Fruit fly (Drosophila melanogaster) whole organism, wandering third instar larva: ENCODE data around the gene dikar.

ENCODE experiments used
- CrebA ChIP-seq: fragments of 200-800 bp; sonication (Bioruptor generic); optimal IDR thresholded peaks from 2 replicates; lab custom pipeline; 2016; ENCODE audit warnings: missing biosample characterization, mild to moderate bottlenecking, missing genetic modification characterization, borderline replicate concordance
- Dif ChIP-seq: fragments of 200-275, 200-300 bp; sonication (Bioruptor generic); optimal IDR thresholded peaks from 2 replicates; lab custom pipeline; 2018; ENCODE audit warnings: missing biosample characterization, missing genetic modification characterization; ENCODE audit not compliant: partially characterized antibody
- Hr78 ChIP-seq: fragments of >200 bp; optimal IDR thresholded peaks from 2 replicates; lab custom pipeline; 2017; ENCODE audit warnings: missing biosample characterization, missing genetic modification characterization
- Hr83 ChIP-seq: fragments of 200-300 bp; sonication (Bioruptor generic); optimal IDR thresholded peaks from 2 replicates; lab custom pipeline; 2016; ENCODE audit warnings: missing biosample characterization, mild to moderate bottlenecking, missing genetic modification characterization, moderate library complexity; ENCODE audit not compliant: poor library complexity, severe bottlenecking
- Myc ChIP-seq: fragments of >200 bp; optimal IDR thresholded peaks from 2 replicates; lab custom pipeline; 2017
- dsf ChIP-seq: sonication (Bioruptor generic); optimal IDR thresholded peaks from 2 replicates; lab custom pipeline; 2016; ENCODE audit warnings: missing biosample characterization, missing genetic modification characterization, borderline replicate concordance
- h ChIP-seq: fragments of 200-800 bp; sonication (Bioruptor generic); optimal IDR thresholded peaks from 3 replicates; lab custom pipeline; 2016; ENCODE audit warnings: missing biosample characterization, mild to moderate bottlenecking, missing genetic modification characterization
- psq ChIP-seq: fragments of 200-800 bp; sonication (Bioruptor generic); optimal IDR thresholded peaks from 3 replicates; lab custom pipeline; 2017; ENCODE audit warnings: missing biosample characterization, mild to moderate bottlenecking, missing genetic modification characterization, moderate library complexity
- rgr ChIP-seq: fragments of 200-800 bp; sonication (Bioruptor generic); optimal IDR thresholded peaks from 3 replicates; lab custom pipeline; 2016; ENCODE audit warnings: missing biosample characterization, mild to moderate bottlenecking, missing genetic modification characterization
- woc ChIP-seq: sonication (Bioruptor generic); optimal IDR thresholded peaks from 2 replicates; lab custom pipeline; 2016; ENCODE audit warnings: missing biosample characterization, mild to moderate bottlenecking, missing genetic modification characterization

DNA sequence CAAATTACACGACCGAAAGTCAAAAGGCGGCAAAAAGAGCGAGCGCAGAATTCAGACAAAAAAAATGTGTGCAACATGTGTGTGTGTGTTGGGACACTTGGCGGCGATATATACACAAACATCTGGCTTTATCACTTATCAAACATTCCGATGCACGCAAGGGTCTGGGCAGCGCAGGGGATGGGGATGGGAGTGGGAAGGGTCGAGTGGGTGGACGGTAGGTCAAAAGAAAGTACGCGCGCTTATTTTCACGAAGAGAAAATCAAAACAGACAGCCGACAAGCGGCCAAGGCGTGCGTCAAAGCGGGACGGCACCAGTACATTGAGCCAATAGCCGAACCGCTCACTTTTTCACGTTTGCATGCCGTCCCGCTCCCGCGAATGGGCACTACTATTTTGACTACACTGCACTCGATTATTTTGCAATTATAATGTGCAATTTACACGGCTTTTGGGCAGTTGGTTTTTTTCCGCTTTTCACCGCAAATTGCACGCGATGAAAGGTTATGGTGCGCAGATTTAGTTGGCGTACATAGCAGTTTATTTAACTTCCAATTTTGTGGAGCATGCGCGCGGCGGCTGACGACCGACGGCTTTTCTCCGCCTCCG is 750 bp downstream of the dikar start:
- TF ChIP-seq rgr (GFP tag; lab: Kevin White, UChicago) (no peak), Myc (lab: Kevin White, UChicago) (no peak), woc (GFP tag; lab: Kevin White, UChicago) (no peak), Dif (GFP tag; lab: Kevin White, UChicago) (peak; percentile 32), CrebA (GFP tag; lab: Kevin White, UChicago) (no peak), dsf (GFP tag; lab: Kevin White, UChicago) (no peak), h (peak; percentile 90), psq (GFP tag; lab: Kevin White, UChicago) (peak; percentile 100), Hr83 (GFP tag; lab: Kevin White, UChicago) (no peak), Hr78 (GFP tag; lab: Kevin White, UChicago) (peak; percentile 12)
